Worm (Caenorhabditis elegans) whole organism, early embryonic: ENCODE results near the gene nep-1.

Source experiments
- B0310.2 ChIP-seq: sonication (generic microtip); optimal IDR thresholded peaks from 2 replicates; lab custom pipeline; 2016; ENCODE audit warnings: mild to moderate bottlenecking, missing genetic modification characterization, missing compliant biosample characterization
- aly-1 ChIP-seq: sonication (generic microtip); optimal IDR thresholded peaks from 2 replicates; lab custom pipeline; 2016; ENCODE audit warnings: missing genetic modification characterization, missing compliant biosample characterization
- ama-1 ChIP-seq: fragments of 150-350 bp; optimal IDR thresholded peaks from 2 replicates; lab custom pipeline; 2014
- ceh-13 ChIP-seq: fragments of 200-800 bp; sonication (Bioruptor generic); optimal IDR thresholded peaks from 2 replicates; lab custom pipeline; 2018; ENCODE audit warnings: mild to moderate bottlenecking, missing genetic modification characterization, missing compliant biosample characterization
- ets-7 ChIP-seq: sonication (generic microtip); optimal IDR thresholded peaks from 2 replicates; lab custom pipeline; 2016; ENCODE audit warnings: missing genotype, missing genetic modification characterization, missing compliant biosample characterization
- hnd-1 ChIP-seq: sonication (generic microtip); optimal IDR thresholded peaks from 2 replicates; lab custom pipeline; 2016; ENCODE audit warnings: missing genetic modification characterization, missing compliant biosample characterization
- pes-1 ChIP-seq: fragments of 200-800 bp; sonication (Bioruptor generic); IDR thresholded peaks from 2 replicates; pipeline ENCODE4 v1.3.6; 2022; ENCODE audit warnings: missing genetic modification reagents, missing genetic modification characterization, missing compliant biosample characterization
- tbx-37 ChIP-seq: fragments of 200-800 bp; sonication (Bioruptor generic); conservative IDR thresholded peaks from 2 replicates; pipeline ENCODE4 v1.3.6; 2022; ENCODE audit warnings: missing genetic modification reagents, missing genetic modification characterization, missing compliant biosample characterization
- tra-4 ChIP-seq: sonication (generic microtip); optimal IDR thresholded peaks from 2 replicates; lab custom pipeline; 2017; ENCODE audit warnings: missing genetic modification characterization, missing compliant biosample characterization

DNA sequence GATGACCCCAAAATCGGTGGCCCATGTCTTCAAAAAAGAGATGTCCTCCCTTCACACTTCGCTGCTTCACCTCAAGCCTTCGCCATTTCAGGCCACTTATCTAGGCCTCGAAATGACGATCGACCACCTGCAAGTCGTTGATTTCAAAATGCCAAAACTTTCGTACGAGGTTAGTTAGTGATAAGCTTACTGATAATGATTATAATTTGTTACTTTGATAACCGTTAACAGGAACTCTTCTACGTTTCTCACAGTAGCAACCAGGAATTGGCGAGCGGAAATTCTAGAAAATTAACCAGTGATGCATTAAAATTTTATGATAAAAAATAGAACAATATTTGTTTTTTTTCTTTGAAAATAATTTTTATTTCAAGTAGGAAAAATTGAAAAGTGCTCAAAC lies 10.1 kb downstream of the nep-1 start:
- no peak for TF ChIP-seq ceh-13 (GFP tag; lab: Kevin White, UChicago)
- no peak for TF ChIP-seq B0310.2
- TF ChIP-seq tbx-37 (GFP tag; lab: Robert Waterston, UW), result no peak
- TF ChIP-seq ama-1 (lab: Kevin White, UChicago), result no peak
- TF ChIP-seq aly-1 (tag; lab: Kevin White, UChicago), result no peak
- TF ChIP-seq hnd-1 (tag; lab: Kevin White, UChicago), result no peak
- TF ChIP-seq ets-7 (tag; lab: Kevin White, UChicago), result no peak
- no peak for TF ChIP-seq pes-1 (GFP tag; lab: Robert Waterston, UW)
- TF ChIP-seq tra-4 (tag; lab: Kevin White, UChicago), result no peak
